Fruit fly (Drosophila melanogaster) whole organism, pupa: ENCODE data around the gene CG46059.

ENCODE experiments used
- CG10348 ChIP-seq: fragments of 200-800 bp; sonication (Bioruptor generic); IDR thresholded peaks from 2 replicates; pipeline ENCODE4 v1.3.6; 2022; ENCODE audit warnings: missing biosample characterization, missing genetic modification characterization
- CG14655 ChIP-seq: fragments of 200-800 bp; sonication (Bioruptor generic); optimal IDR thresholded peaks from 3 replicates; lab custom pipeline; 2017; ENCODE audit warnings: mild to moderate bottlenecking, missing biosample characterization, missing genetic modification reagents, missing genetic modification characterization
- CG17806 ChIP-seq: fragments of 200-800 bp; sonication (Bioruptor generic); optimal IDR thresholded peaks from 2 replicates; lab custom pipeline; 2018; ENCODE audit warnings: missing biosample characterization, mild to moderate bottlenecking, missing genetic modification characterization, moderate library complexity
- CG34367 ChIP-seq: fragments of 200-800 bp; sonication (Bioruptor generic); optimal IDR thresholded peaks from 2 replicates; lab custom pipeline; 2018; ENCODE audit warnings: missing biosample characterization, mild to moderate bottlenecking, missing genetic modification characterization
- CG8159 ChIP-seq: fragments of 200-800 bp; sonication (Bioruptor generic); optimal IDR thresholded peaks from 3 replicates; lab custom pipeline; 2018; ENCODE audit warnings: missing biosample characterization, mild to moderate bottlenecking, missing genetic modification characterization, moderate library complexity
- CG8301 ChIP-seq: fragments of 200-800 bp; sonication (Bioruptor generic); optimal IDR thresholded peaks from 2 replicates; lab custom pipeline; 2018; ENCODE audit warnings: missing biosample characterization, mild to moderate bottlenecking, missing genetic modification characterization
- CG9948 ChIP-seq: fragments of 200-800 bp; sonication (Bioruptor generic); optimal IDR thresholded peaks from 2 replicates; lab custom pipeline; 2018; ENCODE audit warnings: missing biosample characterization, mild to moderate bottlenecking, missing genetic modification characterization, moderate library complexity
- D1 ChIP-seq: fragments of 200-800 bp; sonication (Bioruptor generic); optimal IDR thresholded peaks from 2 replicates; lab custom pipeline; 2018; ENCODE audit warnings: missing biosample characterization, mild to moderate bottlenecking, missing genetic modification characterization, moderate library complexity
- EcR ChIP-seq: fragments of 200-800 bp; sonication (Bioruptor generic); optimal IDR thresholded peaks from 3 replicates; lab custom pipeline; 2019; ENCODE audit warnings: missing biosample characterization, missing genetic modification characterization, mild to moderate bottlenecking, moderate library complexity, missing genetic modification reagents
- Ets98B ChIP-seq: fragments of 200-800 bp; sonication (Bioruptor generic); IDR thresholded peaks from 2 replicates; pipeline ENCODE4 v1.3.6; 2022; ENCODE audit warnings: missing biosample characterization, missing genetic modification characterization
- Pif1B ChIP-seq: fragments of 200-800 bp; sonication (Bioruptor generic); optimal IDR thresholded peaks from 3 replicates; lab custom pipeline; 2016; ENCODE audit warnings: missing biosample characterization, missing genetic modification characterization
- fd96Ca ChIP-seq: fragments of 200-800 bp; sonication (Bioruptor generic); IDR thresholded peaks from 3 replicates; pipeline ENCODE4 v1.3.6; 2022; ENCODE audit warnings: missing biosample characterization, missing genetic modification characterization
- rn ChIP-seq: fragments of 200-800 bp; sonication (Bioruptor generic); IDR thresholded peaks from 2 replicates; pipeline ENCODE4 v1.3.6; 2022; ENCODE audit warnings: missing biosample characterization, missing genetic modification characterization

DNA sequence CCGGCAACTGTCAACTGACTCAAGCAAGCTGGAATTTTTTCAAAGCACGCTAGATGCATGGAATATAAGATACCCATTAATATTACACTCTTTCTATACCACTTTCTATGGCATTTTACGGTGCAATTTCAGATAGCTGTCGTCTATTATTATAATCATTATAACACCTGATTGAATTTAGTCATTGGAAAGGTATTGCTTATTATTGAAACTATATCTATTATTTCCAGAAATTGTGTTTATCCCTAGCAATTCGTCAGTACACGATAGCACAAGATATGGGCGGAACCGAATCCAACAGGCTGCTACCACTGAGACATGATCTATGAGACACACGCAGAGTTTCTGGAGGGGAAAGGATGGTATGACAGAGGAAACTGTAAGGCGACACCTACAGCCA, 35.9 kb upstream of the CG46059 start:
- TF ChIP-seq CG17806 (no peak), CG34367 (tag; lab: Kevin White, UChicago) (no peak), D1 (tag; lab: Kevin White, UChicago) (no peak), EcR (GFP tag; lab: Kevin White, UChicago) (no peak), CG10348 (GFP tag; lab: Robert Waterston, UW) (no peak), Ets98B (GFP tag; lab: Robert Waterston, UW) (no peak), CG9948 (tag; lab: Kevin White, UChicago) (no peak), CG8301 (tag; lab: Kevin White, UChicago) (no peak), CG8159 (tag; lab: Kevin White, UChicago) (no peak), CG14655 (GFP tag; lab: Kevin White, UChicago) (no peak), fd96Ca (GFP tag; lab: Robert Waterston, UW) (no peak), rn (GFP tag; lab: Robert Waterston, UW) (no peak), Pif1B (GFP tag; lab: Kevin White, UChicago) (no peak)
